Worm (Caenorhabditis elegans) whole organism, L4/young adult: Measurements from ENCODE around the gene srz-96.

Source experiments
- W03F9.2 ChIP-seq: fragments of 150-350 bp; optimal IDR thresholded peaks from 2 replicates; lab custom pipeline; 2014; ENCODE audit warnings: missing biosample characterization, missing genetic modification characterization
- dao-5 ChIP-seq: sonication (generic microtip); optimal IDR thresholded peaks from 2 replicates; lab custom pipeline; 2016; ENCODE audit warnings: missing genotype, missing genetic modification characterization, moderate library complexity, missing compliant biosample characterization
- him-1 ChIP-seq: sonication (generic microtip); optimal IDR thresholded peaks from 2 replicates; lab custom pipeline; 2016; ENCODE audit warnings: missing genotype, missing genetic modification reagents, missing genetic modification characterization, missing compliant biosample characterization

DNA sequence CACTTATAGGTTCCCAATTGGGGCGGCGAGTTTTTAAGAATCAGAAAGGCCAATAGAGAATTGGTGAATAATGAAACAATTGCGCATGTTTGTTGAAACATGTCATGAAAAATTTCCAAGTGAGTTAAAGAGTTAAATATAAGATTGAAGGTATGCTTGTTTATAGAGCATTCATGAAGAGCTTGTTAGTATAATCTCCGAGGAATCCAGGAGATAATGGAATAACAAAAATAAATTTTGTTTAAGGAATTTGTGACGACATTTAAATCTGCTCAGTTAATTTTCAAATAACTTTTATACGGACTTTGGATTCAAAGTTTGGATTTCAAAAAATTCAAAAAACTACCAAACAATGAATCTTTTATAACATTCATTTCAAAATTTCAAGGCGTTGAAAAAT is 8.6 kb upstream of the srz-96 start, which contains the start of gene str-199:
- TF ChIP-seq dao-5 (tag; lab: Kevin White, UChicago) (no peak), W03F9.2 (no peak), him-1 (tag; lab: Kevin White, UChicago) (no peak)
